Fruit fly (Drosophila melanogaster): ENCODE results near the gene CG2991.
A peak's percentile ranks its signal among the peaks of the same experiment; 100 is the strongest.

CG2991 gene

DNA sequence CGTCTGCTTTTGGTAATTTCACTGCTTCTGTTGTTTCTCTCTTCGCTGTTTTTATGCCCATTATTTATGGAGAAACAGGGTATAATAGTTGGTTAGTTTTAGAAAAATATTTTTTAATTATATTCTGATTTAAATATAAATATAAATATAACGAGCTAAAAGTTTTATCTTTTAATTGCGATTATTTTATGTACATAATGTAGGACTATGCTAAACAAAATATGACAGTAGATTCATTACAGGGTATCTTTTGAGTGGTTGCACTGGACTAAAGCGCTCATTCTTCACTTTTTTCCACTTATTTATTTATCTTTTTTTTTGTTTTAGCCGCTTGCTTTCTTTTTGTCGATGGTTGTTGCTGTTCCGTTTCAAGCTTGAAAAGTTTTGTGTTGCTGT is 48.1 kb downstream of the CG2991 start (continued):
- TF ChIP-seq CG17359 (tag; optimal IDR thresholded peaks at IDR 0.05) (peak; percentile 62), Hr51 (GFP tag; optimal IDR thresholded peaks at IDR 0.05) (peak in 1 of 2 experiments; percentile 83), dysf (GFP tag; IDR thresholded peaks at IDR 0.05) (peak; percentile 56; the same call in 1 of the 3 replicates), hkb (optimal IDR thresholded peaks at IDR 0.05) (no peak), hkb (GFP tag; IDR thresholded peaks at IDR 0.05) (peak; percentile 66), CG14014 (GFP tag; IDR thresholded peaks at IDR 0.05) (0 out of 2 replicates have a peak, but pooled peaks have one; percentile 14), run (tag; optimal IDR thresholded peaks at IDR 0.05) (peak; percentile 16), Taf1 (GFP tag; IDR thresholded peaks at IDR 0.05) (no peak), Oli (tag; optimal IDR thresholded peaks at IDR 0.05) (peak; percentile 50), Oaz (GFP tag; IDR thresholded peaks at IDR 0.05) (no peak), Ptx1 (GFP tag; IDR thresholded peaks at IDR 0.05) (peak; percentile 65), HLH3B (GFP tag; IDR thresholded peaks at IDR 0.05) (peak; percentile 49), Camta (GFP tag; optimal IDR thresholded peaks at IDR 0.05) (no peak), knrl (GFP tag; IDR thresholded peaks at IDR 0.05; ENCODE audit: partially characterized antibody) (no peak), esg (GFP tag; conservative IDR thresholded peaks at IDR 0.05) (peak; percentile 24; the same call in 1 of the 2 replicates), ken (GFP tag; IDR thresholded peaks at IDR 0.05) (0 out of 3 replicates have a peak, but pooled peaks have one; percentile 8), oc (tag; optimal IDR thresholded peaks at IDR 0.05) (peak; percentile 73), Eip74EF (GFP tag; optimal IDR thresholded peaks at IDR 0.05) (peak in 1 of 2 experiments; percentile 18), Dek (tag; optimal IDR thresholded peaks at IDR 0.05) (peak; percentile 21), wor (GFP tag; IDR thresholded peaks at IDR 0.05) (peak; percentile 45), E2f1 (GFP tag; IDR thresholded peaks at IDR 0.05) (peak; percentile 55), Ssrp (tag; optimal IDR thresholded peaks at IDR 0.05) (peak; percentile 43), HLHmδ (GFP tag; optimal IDR thresholded peaks at IDR 0.05) (no peak), CG10209 (GFP tag; optimal IDR thresholded peaks at IDR 0.05) (peak; percentile 39), en (GFP tag; optimal IDR thresholded peaks at IDR 0.05) (no peak), dimm (GFP tag; IDR thresholded peaks at IDR 0.05) (peak; percentile 24; the same call in 1 of the 2 replicates), CG13424 (tag; optimal IDR thresholded peaks at IDR 0.05) (peak; percentile 43), CG12391 (tag; optimal IDR thresholded peaks at IDR 0.05) (peak; percentile 70), ttk (GFP tag; IDR thresholded peaks at IDR 0.05) (peak; percentile 63), CoRest (tag; optimal IDR thresholded peaks at IDR 0.05) (peak; percentile 46), Tbp (GFP tag; optimal IDR thresholded peaks at IDR 0.05) (no peak), CG6254 (GFP tag; optimal IDR thresholded peaks at IDR 0.05) (peak; percentile 5), chinmo (GFP tag; IDR thresholded peaks at IDR 0.05; ENCODE audit: partially characterized antibody) (no peak), Lpt (GFP tag; optimal IDR thresholded peaks at IDR 0.05) (no peak), disco-r (GFP tag; optimal IDR thresholded peaks at IDR 0.05) (no peak), CG32767 (GFP tag; IDR thresholded peaks at IDR 0.05) (0 out of 2 replicates have a peak, but pooled peaks have one; percentile 42), B-H2 (GFP tag; optimal IDR thresholded peaks at IDR 0.05) (no peak), CG7839 (tag; optimal IDR thresholded peaks at IDR 0.05) (peak; percentile 66), D19B (GFP tag; optimal IDR thresholded peaks at IDR 0.05) (peak; percentile 82), CG8924 (tag; optimal IDR thresholded peaks at IDR 0.05) (peak; percentile 70), bsh (GFP tag; optimal IDR thresholded peaks at IDR 0.05) (peak in 1 of 2 experiments; percentile 41), CG4730 (GFP tag; IDR thresholded peaks at IDR 0.05) (0 out of 2 replicates have a peak, but pooled peaks have one; percentile 12), vvl (GFP tag; IDR thresholded peaks at IDR 0.05) (peak; percentile 77), mld (GFP tag; IDR thresholded peaks at IDR 0.05; ENCODE audit: partially characterized antibody) (no peak), Med (GFP tag) (peak; percentile 2), Nf-YC (tag; optimal IDR thresholded peaks at IDR 0.05) (no peak), peb (GFP tag; IDR thresholded peaks at IDR 0.05) (no peak), phol (tag; optimal IDR thresholded peaks at IDR 0.05) (peak; percentile 53), gce (GFP tag; IDR thresholded peaks at IDR 0.05) (0 out of 3 replicates have a peak, but pooled peaks have one; percentile 38), gem (tag; optimal IDR thresholded peaks at IDR 0.05) (peak; percentile 84)

Data from whole organism, embryonic.